Fruit fly (Drosophila melanogaster): ENCODE results near the gene Sec61alpha.

DNA sequence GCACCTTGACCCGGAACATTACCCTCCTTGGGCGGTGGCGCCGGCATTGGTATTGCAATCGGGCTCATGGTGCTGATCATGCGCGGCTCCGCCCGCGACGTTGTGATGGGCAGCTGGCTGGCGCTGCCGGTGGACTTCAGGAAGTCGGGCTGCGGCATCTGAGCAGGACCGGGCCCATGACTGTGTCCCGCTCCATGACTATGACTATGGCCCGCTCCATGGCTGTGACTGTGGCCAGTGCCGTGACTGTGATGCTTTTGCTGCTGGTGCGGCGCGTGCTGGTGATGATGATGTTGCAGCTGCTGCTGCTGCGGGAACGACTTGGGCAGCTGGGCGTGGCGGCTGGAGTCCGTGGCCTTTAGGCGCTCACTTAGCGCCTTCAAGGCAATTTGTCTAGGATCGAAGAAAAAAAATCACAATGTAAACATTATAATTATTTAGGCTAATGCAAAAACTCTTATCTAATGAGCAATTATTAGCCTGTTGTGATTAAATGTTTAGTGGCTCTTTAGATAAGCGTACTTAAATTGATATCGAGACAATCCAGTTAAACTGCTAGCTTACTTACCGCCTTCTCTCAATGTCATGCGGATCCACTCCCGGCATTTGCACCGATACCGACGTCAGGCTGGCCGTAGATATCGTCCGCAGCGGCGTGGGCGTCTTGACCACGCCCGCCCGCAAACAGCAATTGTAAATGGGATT lies 5.3 kb downstream of the Sec61alpha start:
- TF ChIP-seq CG16779 (tag; optimal IDR thresholded peaks at IDR 0.05) (no peak), achi (GFP tag; optimal IDR thresholded peaks at IDR 0.05) (no peak), OdsH (GFP tag; optimal IDR thresholded peaks at IDR 0.05) (no peak), Sox102F (GFP tag; optimal IDR thresholded peaks at IDR 0.05) (no peak), CG4318 (GFP tag; optimal IDR thresholded peaks at IDR 0.05) (no peak), dsx (GFP tag; optimal IDR thresholded peaks at IDR 0.05; ENCODE audit: poor library complexity, severe bottlenecking) (no peak), CG8319 (GFP tag; optimal IDR thresholded peaks at IDR 0.05) (no peak), CG3919 (GFP tag; optimal IDR thresholded peaks at IDR 0.05) (no peak)
